Worm (Caenorhabditis elegans) whole organism, midembryonic: Measurements from ENCODE around the gene acdh-6.

ENCODE experiments used
- T22C8.4 ChIP-seq: fragments of 200-800 bp; sonication (Bioruptor generic); IDR thresholded peaks from 2 replicates; pipeline ENCODE4 v1.3.6; 2022; ENCODE audit warnings: missing genetic modification characterization, missing compliant biosample characterization
- cog-1 ChIP-seq: sonication (generic microtip); optimal IDR thresholded peaks from 2 replicates; lab custom pipeline; 2016; ENCODE audit warnings: missing genetic modification characterization, missing compliant biosample characterization
- klf-2 ChIP-seq: fragments of 200-800 bp; sonication (Bioruptor generic); conservative IDR thresholded peaks from 2 replicates; pipeline ENCODE4 v1.3.6; 2022; ENCODE audit warnings: missing genetic modification reagents, missing genetic modification characterization, missing compliant biosample characterization
- tab-1 ChIP-seq: fragments of 200-800 bp; sonication (Bioruptor generic); IDR thresholded peaks from 2 replicates; pipeline ENCODE4 v1.3.6; 2022; ENCODE audit warnings: missing genetic modification characterization, missing compliant biosample characterization
- ztf-23 ChIP-seq: fragments of 200-800 bp; sonication (Bioruptor generic); IDR thresholded peaks from 2 replicates; pipeline ENCODE4 v1.3.6; 2022; ENCODE audit warnings: missing genetic modification reagents, missing genetic modification characterization, missing compliant biosample characterization
- ztf-29 ChIP-seq: fragments of 200-800 bp; sonication (Bioruptor generic); IDR thresholded peaks from 2 replicates; pipeline ENCODE4 v1.3.6; 2022; ENCODE audit warnings: missing genetic modification reagents, missing genetic modification characterization, missing compliant biosample characterization

- TF ChIP-seq tab-1 (GFP tag; lab: Robert Waterston, UW) (no peak), ztf-23 (GFP tag; lab: Robert Waterston, UW) (no peak), ztf-29 (GFP tag; lab: Robert Waterston, UW) (no peak), cog-1 (tag; lab: Kevin White, UChicago) (no peak), klf-2 (GFP tag; lab: Robert Waterston, UW) (no peak), T22C8.4 (no peak)
Observed at ce11 chrIII:8555682-8556081, 5.3 kb upstream of the acdh-6 start.
